Fruit fly (Drosophila melanogaster): ENCODE data around the gene Hmgcr.

Hmgcr gene

dm6 chr3R:23722680-23723372 is 10.3 kb upstream of the Hmgcr start, which contains the start of gene CG10365 (continued):
- TF ChIP-seq tio (GFP tag; optimal IDR thresholded peaks at IDR 0.05) (peak; percentile 59), ro (GFP tag; IDR thresholded peaks at IDR 0.05) (no peak), cas (GFP tag; IDR thresholded peaks at IDR 0.05) (0 out of 2 replicates have a peak, but pooled peaks have one; percentile 50), zen (tag; optimal IDR thresholded peaks at IDR 0.05) (peak; percentile 61), usp (GFP tag; optimal IDR thresholded peaks at IDR 0.05) (no peak), CG9727 (GFP tag; optimal IDR thresholded peaks at IDR 0.05) (peak; percentile 92), sim (GFP tag; IDR thresholded peaks at IDR 0.05) (peak; percentile 64; the same call in 1 of the 2 replicates), nerfin-2 (GFP tag; IDR thresholded peaks at IDR 0.05; ENCODE audit: partially characterized antibody) (no peak), D (optimal IDR thresholded peaks at IDR 0.05) (no peak), D (GFP tag; optimal IDR thresholded peaks at IDR 0.05) (peak; percentile 42), CG2712 (tag; optimal IDR thresholded peaks at IDR 0.05) (peak; percentile 84), eve (GFP tag; optimal IDR thresholded peaks at IDR 0.05) (peak in 1 of 2 experiments; percentile 78), sr (GFP tag; IDR thresholded peaks at IDR 0.05) (0 out of 3 replicates have a peak, but pooled peaks have one; percentile 22), CG2129 (GFP tag; IDR thresholded peaks at IDR 0.05; ENCODE audit: partially characterized antibody) (no peak), PHDP (tag; optimal IDR thresholded peaks at IDR 0.05) (peak; percentile 96), CG10431 (GFP tag; optimal IDR thresholded peaks at IDR 0.05) (no peak), Chrac-16 (GFP tag; optimal IDR thresholded peaks at IDR 0.05) (peak; percentile 74), CG18476 (GFP tag; optimal IDR thresholded peaks at IDR 0.05) (peak; percentile 58), Taf1 (GFP tag; IDR thresholded peaks at IDR 0.05) (no peak), lab (GFP tag; optimal IDR thresholded peaks at IDR 0.05) (peak; percentile 92), jing (GFP tag; optimal IDR thresholded peaks at IDR 0.05) (no peak), NfI (GFP tag; optimal IDR thresholded peaks at IDR 0.05) (peak; percentile 52), C15 (GFP tag; IDR thresholded peaks at IDR 0.05) (peak; percentile 62; the same call in 2 of the 3 replicates), CG16779 (GFP tag; IDR thresholded peaks at IDR 0.05) (no peak), CG5180 (GFP tag; optimal IDR thresholded peaks at IDR 0.05) (peak; percentile 70), CG14860 (GFP tag; IDR thresholded peaks at IDR 0.05; ENCODE audit: partially characterized antibody) (no peak), YL-1 (GFP tag; optimal IDR thresholded peaks at IDR 0.05) (no peak), ci (GFP tag; IDR thresholded peaks at IDR 0.05) (peak; percentile 61; the same call in 1 of the 3 replicates), Scr (GFP tag; IDR thresholded peaks at IDR 0.05; ENCODE audit: partially characterized antibody) (no peak), chn (GFP tag; optimal IDR thresholded peaks at IDR 0.05) (no peak), grau (tag; optimal IDR thresholded peaks at IDR 0.05) (peak; percentile 86), trem (tag; optimal IDR thresholded peaks at IDR 0.05) (peak; percentile 45), emc (GFP tag; optimal IDR thresholded peaks at IDR 0.05) (no peak), CG8089 (GFP tag; optimal IDR thresholded peaks at IDR 0.05) (no peak), CG15601 (tag; optimal IDR thresholded peaks at IDR 0.05) (peak; percentile 70), CG3407 (GFP tag; optimal IDR thresholded peaks at IDR 0.05) (peak; percentile 54), zen2 (GFP tag; IDR thresholded peaks at IDR 0.05; ENCODE audit: partially characterized antibody) (no peak), run (tag; optimal IDR thresholded peaks at IDR 0.05) (peak; percentile 79), Adf1 (GFP tag; IDR thresholded peaks at IDR 0.05) (peak; percentile 50), TFAM (GFP tag; optimal IDR thresholded peaks at IDR 0.05) (peak; percentile 21), D19B (GFP tag; optimal IDR thresholded peaks at IDR 0.05) (peak; percentile 61), Poxn (GFP tag; IDR thresholded peaks at IDR 0.05) (peak; percentile 54; the same call in 1 of the 2 replicates), crp (GFP tag; optimal IDR thresholded peaks at IDR 0.05) (peak in 1 of 2 experiments; percentile 46), CG15696 (tag; optimal IDR thresholded peaks at IDR 0.05) (peak; percentile 40), CG18599 (GFP tag; optimal IDR thresholded peaks at IDR 0.05) (peak; percentile 95), fd102C (GFP tag; optimal IDR thresholded peaks at IDR 0.05) (no peak), luna (GFP tag; optimal IDR thresholded peaks at IDR 0.05) (no peak), bigmax (GFP tag; optimal IDR thresholded peaks at IDR 0.05) (no peak), crol (GFP tag; IDR thresholded peaks at IDR 0.05) (peak; percentile 77)
